Fruit fly (Drosophila melanogaster): ENCODE data around the gene Art6.

DNA sequence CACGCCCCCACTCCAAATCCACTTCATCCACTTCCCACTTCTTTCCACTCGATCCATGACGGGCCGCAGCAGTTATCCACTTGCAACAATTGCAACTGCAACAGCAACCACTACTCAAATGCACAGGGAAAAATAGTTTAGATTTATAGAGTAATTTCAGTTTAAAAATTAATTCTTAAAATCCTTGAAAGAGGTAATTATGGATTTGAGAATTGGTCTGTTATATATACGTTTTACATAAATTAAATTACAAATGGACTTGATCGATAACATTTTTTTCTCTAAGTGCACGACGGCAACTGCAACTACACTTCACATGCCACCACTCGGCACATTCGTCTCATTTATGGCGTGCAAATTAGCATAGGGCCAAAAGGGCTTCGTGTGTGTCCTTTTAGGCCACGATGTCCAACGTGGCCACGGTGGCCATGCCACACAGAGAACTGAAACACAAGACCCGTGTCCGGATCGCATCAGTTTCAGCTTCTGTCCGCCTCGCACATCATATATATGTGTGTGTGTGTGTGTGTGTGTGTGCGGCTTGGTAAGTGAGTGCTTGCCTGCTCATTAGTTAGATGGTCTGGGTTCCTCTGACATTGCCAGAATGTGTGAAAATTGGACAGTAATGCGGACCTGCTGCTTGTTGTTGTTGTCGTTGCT is 39.4 kb upstream of the Art6 start:
- no peak for TF ChIP-seq CG8478 (optimal IDR thresholded peaks at IDR 0.05)
- TF ChIP-seq psq (optimal IDR thresholded peaks at IDR 0.05) = no peak
- TF ChIP-seq EcR (GFP tag; optimal IDR thresholded peaks at IDR 0.05) = no peak
- TF ChIP-seq usp (GFP tag; optimal IDR thresholded peaks at IDR 0.05) = no peak
